Worm (Caenorhabditis elegans): ENCODE measurements around the gene nspg-3.

ce11 chrII:6116701-6117100, 25.1 kb downstream of the nspg-3 start:
- TF ChIP-seq nhr-11 (tag; optimal IDR thresholded peaks at IDR 0.05) (no peak), elt-1 (tag; optimal IDR thresholded peaks at IDR 0.05) (no peak), ama-1 (optimal IDR thresholded peaks at IDR 0.05) (no peak), nhr-77 (tag; optimal IDR thresholded peaks at IDR 0.05) (no peak), zag-1 (tag; optimal IDR thresholded peaks at IDR 0.05) (no peak), nhr-237 (tag; optimal IDR thresholded peaks at IDR 0.05) (no peak), ceh-16 (tag; optimal IDR thresholded peaks at IDR 0.05) (no peak), nhr-21 (tag; optimal IDR thresholded peaks at IDR 0.05) (no peak), nhr-6 (tag; optimal IDR thresholded peaks at IDR 0.05) (no peak), snpc-4 (tag; optimal IDR thresholded peaks at IDR 0.05) (no peak)
